Fruit fly (Drosophila melanogaster): ENCODE results near the gene CG13060.

The CG13060 gene

dm6 chr3L:16339463-16339862 lies 19.8 kb downstream of the CG13060 start:
- TF ChIP-seq CG9705 (GFP tag; optimal IDR thresholded peaks at IDR 0.05) (no peak), br (GFP tag; optimal IDR thresholded peaks at IDR 0.05) (no peak), Vsx2 (GFP tag; optimal IDR thresholded peaks at IDR 0.05; ENCODE audit: partially characterized antibody) (no peak), lola (GFP tag; optimal IDR thresholded peaks at IDR 0.05) (no peak), rgr (GFP tag; optimal IDR thresholded peaks at IDR 0.05) (no peak), Myc (optimal IDR thresholded peaks at IDR 0.05) (no peak), dsf (GFP tag; optimal IDR thresholded peaks at IDR 0.05; ENCODE audit: borderline replicate concordance) (no peak), pan (optimal IDR thresholded peaks at IDR 0.05) (no peak), Dif (GFP tag; optimal IDR thresholded peaks at IDR 0.05; ENCODE audit: partially characterized antibody) (no peak), Jra (GFP tag; optimal IDR thresholded peaks at IDR 0.05) (no peak), OdsH (GFP tag; optimal IDR thresholded peaks at IDR 0.05) (no peak), Hnf4 (GFP tag; optimal IDR thresholded peaks at IDR 0.05) (no peak), sage (GFP tag; optimal IDR thresholded peaks at IDR 0.05) (no peak), h (GFP tag; optimal IDR thresholded peaks at IDR 0.05) (no peak), fru (GFP tag; optimal IDR thresholded peaks at IDR 0.05) (no peak), CG32264 (GFP tag; optimal IDR thresholded peaks at IDR 0.05) (no peak), ey (GFP tag; optimal IDR thresholded peaks at IDR 0.05) (no peak), brk (GFP tag; optimal IDR thresholded peaks at IDR 0.05) (no peak), tai (GFP tag; optimal IDR thresholded peaks at IDR 0.05) (no peak)

DNA sequence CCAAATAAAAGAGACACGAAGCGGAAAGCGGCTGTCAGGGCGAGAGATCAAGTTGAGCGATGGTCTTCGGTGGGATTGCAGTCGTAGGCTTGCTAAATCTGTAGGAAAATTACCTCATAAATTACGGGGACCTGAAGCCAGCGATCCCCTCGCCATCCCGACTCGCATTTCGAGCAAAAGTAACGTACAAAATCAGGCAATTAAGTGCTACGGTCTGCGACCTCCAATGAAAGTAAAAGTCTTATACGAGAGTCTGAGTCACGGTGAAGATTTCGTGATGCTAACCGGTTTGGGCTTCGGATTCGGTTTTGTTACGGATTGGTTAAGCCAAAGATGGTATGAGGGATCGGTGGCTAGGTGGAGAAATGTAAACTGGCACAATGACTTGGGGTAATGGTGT lies 20.2 kb downstream of the CG13060 start:
- no peak for TF ChIP-seq brk (GFP tag; optimal IDR thresholded peaks at IDR 0.05)
- TF ChIP-seq CG9705 (GFP tag; optimal IDR thresholded peaks at IDR 0.05), result no peak
- no peak for TF ChIP-seq rgr (GFP tag; optimal IDR thresholded peaks at IDR 0.05)
- TF ChIP-seq lola (GFP tag; optimal IDR thresholded peaks at IDR 0.05), result no peak
- TF ChIP-seq psq (GFP tag; optimal IDR thresholded peaks at IDR 0.05), result no peak
- no peak for TF ChIP-seq Abd-B (GFP tag; optimal IDR thresholded peaks at IDR 0.05)
- no peak for TF ChIP-seq Hnf4 (GFP tag; optimal IDR thresholded peaks at IDR 0.05)
- TF ChIP-seq sv (GFP tag; optimal IDR thresholded peaks at IDR 0.05), result no peak

dm6 chr3L:16346023-16346422 lies 26.4 kb downstream of the CG13060 start, which contains the start of gene CG33257:
Gene CG33257 (plus strand): TSS chr3L:16346323.
- no peak for TF ChIP-seq Rel (GFP tag; optimal IDR thresholded peaks at IDR 0.05)
- no peak for TF ChIP-seq Rel (tag; optimal IDR thresholded peaks at IDR 0.05)
- no peak for TF ChIP-seq tai (GFP tag; optimal IDR thresholded peaks at IDR 0.05)
- no peak for TF ChIP-seq foxo (GFP tag; optimal IDR thresholded peaks at IDR 0.05)
- TF ChIP-seq br (GFP tag; optimal IDR thresholded peaks at IDR 0.05), result no peak
- TF ChIP-seq Hnf4 (GFP tag; optimal IDR thresholded peaks at IDR 0.05), result no peak
- TF ChIP-seq dl (GFP tag; optimal IDR thresholded peaks at IDR 0.05; ENCODE audit: insufficient read depth in 1 of 2, partially characterized antibody in 2 of 2), result no peak
- TF ChIP-seq Jra (GFP tag; optimal IDR thresholded peaks at IDR 0.05), result no peak
- TF ChIP-seq CrebA (GFP tag; optimal IDR thresholded peaks at IDR 0.05; ENCODE audit: borderline replicate concordance), result no peak

DNA sequence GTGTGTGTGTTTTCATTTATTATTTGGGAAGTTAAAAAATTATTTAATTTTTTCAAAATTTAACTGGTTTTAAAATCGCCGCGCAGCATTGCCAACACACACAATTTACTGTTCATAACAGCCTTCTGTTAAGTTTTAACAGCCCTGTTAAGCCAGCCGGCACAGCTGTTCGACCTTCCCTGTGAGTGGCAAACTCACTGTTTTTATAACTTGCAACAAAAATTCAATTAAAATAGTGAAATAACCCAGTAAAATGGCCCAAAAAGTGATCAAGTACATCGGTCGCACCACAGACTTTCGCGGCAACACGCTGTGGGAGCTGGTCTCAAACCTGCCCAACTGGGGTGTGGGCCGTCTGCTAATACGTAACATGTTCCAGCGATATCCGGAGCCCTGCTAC lies 28.3 kb downstream of the CG13060 start, which contains the start of gene mRpS34:
Gene mRpS34, plus strand, starts transcription at position 161 of the 400 bp plus-strand sequence.
- TF ChIP-seq dsf (GFP tag; optimal IDR thresholded peaks at IDR 0.05; ENCODE audit: borderline replicate concordance), result no peak
- no peak for TF ChIP-seq woc (GFP tag; optimal IDR thresholded peaks at IDR 0.05)
- no peak for TF ChIP-seq pan (optimal IDR thresholded peaks at IDR 0.05)
- no peak for TF ChIP-seq CG9705 (GFP tag; optimal IDR thresholded peaks at IDR 0.05)
- no peak for TF ChIP-seq foxo (GFP tag; optimal IDR thresholded peaks at IDR 0.05)
- no peak for TF ChIP-seq sv (GFP tag; optimal IDR thresholded peaks at IDR 0.05)
- TF ChIP-seq rgr (GFP tag; optimal IDR thresholded peaks at IDR 0.05), result no peak
- no peak for TF ChIP-seq ey (GFP tag; optimal IDR thresholded peaks at IDR 0.05)
- TF ChIP-seq Hr83 (GFP tag; optimal IDR thresholded peaks at IDR 0.05; ENCODE audit: poor library complexity, severe bottlenecking), result no peak
- no peak for TF ChIP-seq h (GFP tag; optimal IDR thresholded peaks at IDR 0.05)
- no peak for TF ChIP-seq Abd-B (GFP tag; optimal IDR thresholded peaks at IDR 0.05)
- no peak for TF ChIP-seq CG32264 (GFP tag; optimal IDR thresholded peaks at IDR 0.05)
- no peak for TF ChIP-seq Rel (GFP tag; optimal IDR thresholded peaks at IDR 0.05)
- TF ChIP-seq Rel (tag; optimal IDR thresholded peaks at IDR 0.05), result no peak
- TF ChIP-seq fru (GFP tag; optimal IDR thresholded peaks at IDR 0.05), result no peak
- TF ChIP-seq Hr78 (GFP tag; optimal IDR thresholded peaks at IDR 0.05), result no peak

- TF ChIP-seq tai (GFP tag; optimal IDR thresholded peaks at IDR 0.05) (no peak), Rel (GFP tag; optimal IDR thresholded peaks at IDR 0.05) (no peak), Rel (tag; optimal IDR thresholded peaks at IDR 0.05) (no peak), Hr78 (GFP tag; optimal IDR thresholded peaks at IDR 0.05) (no peak), Hr83 (GFP tag; optimal IDR thresholded peaks at IDR 0.05; ENCODE audit: poor library complexity, severe bottlenecking) (no peak), ey (GFP tag; optimal IDR thresholded peaks at IDR 0.05) (no peak), CrebA (GFP tag; optimal IDR thresholded peaks at IDR 0.05; ENCODE audit: borderline replicate concordance) (no peak), HLH106 (tag; optimal IDR thresholded peaks at IDR 0.05) (no peak), h (GFP tag; optimal IDR thresholded peaks at IDR 0.05) (no peak), lola (GFP tag; optimal IDR thresholded peaks at IDR 0.05) (no peak), Vsx2 (GFP tag; optimal IDR thresholded peaks at IDR 0.05; ENCODE audit: partially characterized antibody) (no peak), Dif (GFP tag; optimal IDR thresholded peaks at IDR 0.05; ENCODE audit: partially characterized antibody) (no peak), Hnf4 (GFP tag; optimal IDR thresholded peaks at IDR 0.05) (no peak), dl (GFP tag; optimal IDR thresholded peaks at IDR 0.05; ENCODE audit: insufficient read depth in 1 of 2, partially characterized antibody in 2 of 2) (no peak), GATAd (GFP tag; optimal IDR thresholded peaks at IDR 0.05) (no peak), rgr (GFP tag; optimal IDR thresholded peaks at IDR 0.05) (no peak), CG9705 (GFP tag; optimal IDR thresholded peaks at IDR 0.05) (no peak)
Measured at dm6 chr3L:16349686-16350085, 30.0 kb downstream of the CG13060 start.

Data from whole organism, wandering third instar larva.